Worm (Caenorhabditis elegans) whole organism, young adult: ENCODE results near the gene R01E6.7.

Experiments used
- B0336.3 ChIP-seq: fragments of 200-800 bp; sonication (Bioruptor generic); IDR thresholded peaks from 2 replicates; pipeline ENCODE4 v1.3.6; 2022; ENCODE audit warnings: missing genetic modification characterization, missing compliant biosample characterization
- F22D6.2 ChIP-seq: sonication (generic microtip); optimal IDR thresholded peaks from 2 replicates; lab custom pipeline; 2016; ENCODE audit warnings: mild to moderate bottlenecking, missing genetic modification characterization, missing compliant biosample characterization
- F55B11.4 ChIP-seq: sonication (generic microtip); optimal IDR thresholded peaks from 2 replicates; lab custom pipeline; 2016; ENCODE audit warnings: missing compliant biosample characterization, missing genetic modification characterization, borderline replicate concordance; ENCODE audit not compliant: insufficient read depth
- F57C9.4 ChIP-seq: sonication (generic microtip); optimal IDR thresholded peaks from 2 replicates; lab custom pipeline; 2017; ENCODE audit warnings: mild to moderate bottlenecking, missing genetic modification characterization, missing compliant biosample characterization
- K11D2.4 ChIP-seq: fragments of 200-800 bp; sonication (Bioruptor generic); IDR thresholded peaks from 2 replicates; pipeline ENCODE4 v1.3.6; 2022; ENCODE audit warnings: missing genetic modification reagents, missing genetic modification characterization, missing compliant biosample characterization
- T26A5.8 ChIP-seq: sonication (generic microtip); optimal IDR thresholded peaks from 2 replicates; lab custom pipeline; 2016; ENCODE audit warnings: missing genetic modification characterization, missing compliant biosample characterization
- Y53F4B.3 ChIP-seq: fragments of 200-800 bp; sonication (Bioruptor generic); IDR thresholded peaks from 2 replicates; pipeline ENCODE4 v1.3.6; 2022; ENCODE audit warnings: missing genetic modification reagents, missing genetic modification characterization, missing compliant biosample characterization
- Y53G8AR.9 ChIP-seq: fragments of 200-800 bp; sonication (Bioruptor generic); conservative IDR thresholded peaks from 2 replicates; pipeline ENCODE4 v1.3.6; 2022; ENCODE audit warnings: missing genetic modification reagents, missing genetic modification characterization, missing compliant biosample characterization
- ama-1 ChIP-seq, 3 experiments: fragments of 150-350 bp in 1 of 3; sonication (generic microtip) in 2 of 3; optimal IDR thresholded peaks; 2 replicates each; lab custom pipeline; 2014 to 2018; ENCODE audit warnings: missing biosample characterization in 2 of 3, missing genetic modification characterization in 2 of 3, missing genetic modification reagents in 2 of 3
- aptf-3 ChIP-seq: fragments of 200-800 bp; sonication (Bioruptor generic); IDR thresholded peaks from 2 replicates; pipeline ENCODE4 v1.3.6; 2022; ENCODE audit warnings: missing genetic modification characterization, missing compliant biosample characterization
- attf-3 ChIP-seq: fragments of 200-800 bp; sonication (Bioruptor generic); conservative IDR thresholded peaks from 2 replicates; pipeline ENCODE4 v1.3.6; 2022; ENCODE audit warnings: missing genetic modification reagents, missing genetic modification characterization, missing compliant biosample characterization
- attf-5 ChIP-seq: fragments of 200-800 bp; sonication (Bioruptor generic); optimal IDR thresholded peaks from 2 replicates; lab custom pipeline; 2018; ENCODE audit warnings: mild to moderate bottlenecking, missing genetic modification characterization, missing compliant biosample characterization
- attf-6 ChIP-seq: fragments of 200-800 bp; sonication (Bioruptor generic); IDR thresholded peaks from 2 replicates; pipeline ENCODE4 v1.3.6; 2022; ENCODE audit warnings: missing genetic modification reagents, missing genetic modification characterization, missing compliant biosample characterization
- cebp-1 ChIP-seq, 2 experiments: fragments of 200-800 bp in 1 of 2; sonication (Bioruptor generic) in 1 of 2; sonication (generic microtip) in 1 of 2; IDR thresholded peaks in 1 of 2; optimal IDR thresholded peaks in 1 of 2; 2 replicates each; pipeline versions ENCODE4 v1.3.6 to Lab custom; 2017 to 2022; ENCODE audit warnings: missing compliant biosample characterization in 2 of 2, missing genetic modification characterization in 2 of 2, mild to moderate bottlenecking in 1 of 2, missing genetic modification reagents in 1 of 2, moderate library complexity in 1 of 2
- ceh-27 ChIP-seq: fragments of 200-800 bp; sonication (Bioruptor generic); optimal IDR thresholded peaks from 2 replicates; lab custom pipeline; 2018; ENCODE audit warnings: mild to moderate bottlenecking, missing genetic modification characterization, moderate library complexity, missing compliant biosample characterization
- ceh-58 ChIP-seq: fragments of 200-800 bp; sonication (Bioruptor generic); IDR thresholded peaks from 2 replicates; pipeline ENCODE4 v1.3.6; 2022; ENCODE audit warnings: missing genetic modification characterization, missing compliant biosample characterization
- ceh-91 ChIP-seq: fragments of 200-800 bp; sonication (Bioruptor generic); IDR thresholded peaks from 2 replicates; pipeline ENCODE4 v1.3.6; 2022; ENCODE audit warnings: missing genetic modification reagents, missing genetic modification characterization, missing compliant biosample characterization
- die-1 ChIP-seq: sonication (generic microtip); optimal IDR thresholded peaks from 2 replicates; lab custom pipeline; 2016; ENCODE audit warnings: missing genotype, mild to moderate bottlenecking, missing genetic modification characterization, missing compliant biosample characterization
- dox-1 ChIP-seq: fragments of 200-800 bp; sonication (Bioruptor generic); IDR thresholded peaks from 2 replicates; pipeline ENCODE4 v1.3.6; 2022; ENCODE audit warnings: missing genetic modification reagents, missing genetic modification characterization, missing compliant biosample characterization
- dpl-1 ChIP-seq: fragments of 150-350 bp; optimal IDR thresholded peaks from 2 replicates; lab custom pipeline; 2014; ENCODE audit warnings: missing biosample characterization, missing genetic modification reagents, missing genetic modification characterization
- egrh-3 ChIP-seq: fragments of 200-800 bp; sonication (Bioruptor generic); IDR thresholded peaks from 2 replicates; pipeline ENCODE4 v1.3.6; 2022; ENCODE audit warnings: missing genetic modification reagents, missing genetic modification characterization, missing compliant biosample characterization
- hmg-1.2 ChIP-seq: fragments of 200-800 bp; sonication (Bioruptor generic); IDR thresholded peaks from 2 replicates; pipeline ENCODE4 v1.3.6; 2022; ENCODE audit warnings: missing genetic modification reagents, missing genetic modification characterization, missing compliant biosample characterization
- lin-35 ChIP-seq, 3 experiments: fragments of 150-350 bp in 2 of 3; sonication (generic microtip) in 1 of 3; optimal IDR thresholded peaks; 2 replicates each; lab custom pipeline; 2014 to 2018; ENCODE audit warnings: missing biosample characterization in 3 of 3, missing genetic modification characterization in 3 of 3, missing genetic modification reagents in 3 of 3
- lin-40 ChIP-seq: sonication (generic microtip); optimal IDR thresholded peaks from 2 replicates; lab custom pipeline; 2016; ENCODE audit warnings: missing genetic modification characterization, mild to moderate bottlenecking, missing compliant biosample characterization, missing genotype, missing genetic modification reagents
- lsl-1 ChIP-seq: fragments of 200-800 bp; sonication (Bioruptor generic); optimal IDR thresholded peaks from 2 replicates; lab custom pipeline; 2018; ENCODE audit warnings: mild to moderate bottlenecking, missing genetic modification characterization, moderate library complexity, missing compliant biosample characterization
- madf-6 ChIP-seq: fragments of 200-800 bp; sonication (Bioruptor generic); IDR thresholded peaks from 2 replicates; pipeline ENCODE4 v1.3.6; 2022; ENCODE audit warnings: missing genetic modification reagents, missing genetic modification characterization, missing compliant biosample characterization
- mcd-1 ChIP-seq: fragments of 200-800 bp; sonication (Bioruptor generic); IDR thresholded peaks from 2 replicates; pipeline ENCODE4 v1.3.6; 2022; ENCODE audit warnings: missing genetic modification reagents, missing genetic modification characterization, missing compliant biosample characterization
- mel-28 ChIP-seq: sonication (generic microtip); optimal IDR thresholded peaks from 2 replicates; lab custom pipeline; 2016; ENCODE audit warnings: borderline replicate concordance, mild to moderate bottlenecking, missing genetic modification characterization, missing compliant biosample characterization
- nfya-2 ChIP-seq: fragments of 200-800 bp; sonication (Bioruptor generic); IDR thresholded peaks from 2 replicates; pipeline ENCODE4 v1.3.6; 2022; ENCODE audit warnings: missing genetic modification reagents, missing genetic modification characterization, missing compliant biosample characterization
- nhr-27 ChIP-seq: fragments of 200-800 bp; sonication (Bioruptor generic); optimal IDR thresholded peaks from 2 replicates; lab custom pipeline; 2018; ENCODE audit warnings: mild to moderate bottlenecking, missing genetic modification characterization, moderate library complexity, missing compliant biosample characterization
- nhr-80 ChIP-seq: sonication (generic microtip); optimal IDR thresholded peaks from 2 replicates; lab custom pipeline; 2016; ENCODE audit warnings: missing genetic modification characterization, missing compliant biosample characterization
- rec-8 ChIP-seq, 2 experiments: sonication (generic microtip); optimal IDR thresholded peaks; 2 replicates each; lab custom pipeline; 2016; ENCODE audit warnings: mild to moderate bottlenecking in 2 of 2, missing genetic modification characterization in 2 of 2, missing genetic modification reagents in 2 of 2, missing genotype in 2 of 2, missing biosample characterization in 1 of 2, missing compliant biosample characterization in 1 of 2, moderate library complexity in 1 of 2
- snpc-1.1 ChIP-seq: sonication (generic microtip); optimal IDR thresholded peaks from 2 replicates; lab custom pipeline; 2017; ENCODE audit warnings: missing genetic modification characterization, mild to moderate bottlenecking, missing compliant biosample characterization, antibody characterized with exemption, moderate library complexity, missing genotype, missing genetic modification reagents; ENCODE audit not compliant: insufficient read depth
- snpc-1.3 ChIP-seq: sonication (generic microtip); optimal IDR thresholded peaks from 2 replicates; lab custom pipeline; 2017; ENCODE audit warnings: missing genetic modification characterization, mild to moderate bottlenecking, missing compliant biosample characterization, antibody characterized with exemption, moderate library complexity, missing genotype, missing genetic modification reagents; ENCODE audit not compliant: insufficient read depth
- snpc-3.4 ChIP-seq: sonication (generic microtip); optimal IDR thresholded peaks from 2 replicates; lab custom pipeline; 2017; ENCODE audit warnings: missing genetic modification characterization, mild to moderate bottlenecking, missing compliant biosample characterization, antibody characterized with exemption, moderate library complexity, missing genotype, missing genetic modification reagents
- zfh-2 ChIP-seq: fragments of 200-800 bp; sonication (Bioruptor generic); conservative IDR thresholded peaks from 2 replicates; pipeline ENCODE4 v1.3.6; 2022; ENCODE audit warnings: missing genetic modification reagents, missing genetic modification characterization, missing compliant biosample characterization
- ztf-18 ChIP-seq: sonication (generic microtip); optimal IDR thresholded peaks from 2 replicates; lab custom pipeline; 2016; ENCODE audit warnings: missing genotype, mild to moderate bottlenecking, missing genetic modification characterization, missing compliant biosample characterization
- ztf-25 ChIP-seq: fragments of 200-800 bp; sonication (Bioruptor generic); IDR thresholded peaks from 2 replicates; pipeline ENCODE4 v1.3.6; 2022; ENCODE audit warnings: missing genetic modification reagents, missing genetic modification characterization, missing compliant biosample characterization

R01E6.7 gene

ce11 chrX:13596003-13596767 is 26.4 kb upstream of the R01E6.7 start, which contains the start of gene F54B11.5:
F54B11.5 (minus strand) TSS chrX:13596068.
- TF ChIP-seq ama-1 (optimal IDR thresholded peaks at IDR 0.05; lab: Kevin White, UChicago), result no peak
- no peak for TF ChIP-seq ama-1 (GFP tag; optimal IDR thresholded peaks at IDR 0.05; lab: Kevin White, UChicago)
- no peak for TF ChIP-seq ceh-58 (GFP tag; lab: Robert Waterston, UW)
- TF ChIP-seq die-1 (tag; lab: Kevin White, UChicago), result no peak
- TF ChIP-seq hmg-1.2 (GFP tag; lab: Robert Waterston, UW), result peak; percentile 61; the same call in 1 of the 2 replicates
- peak; percentile 25 for TF ChIP-seq nhr-80
- peak; percentile 89 for TF ChIP-seq attf-3 (GFP tag; lab: Robert Waterston, UW)
- TF ChIP-seq Y53F4B.3 (GFP tag; lab: Robert Waterston, UW), result no peak
- no peak for TF ChIP-seq F57C9.4 (tag; lab: Kevin White, UChicago)
- no peak for TF ChIP-seq mel-28
- TF ChIP-seq lsl-1 (GFP tag; lab: Kevin White, UChicago), result no peak
- no peak for TF ChIP-seq dpl-1
- TF ChIP-seq B0336.3 (GFP tag; lab: Robert Waterston, UW), result no peak
- TF ChIP-seq lin-40 (tag; lab: Kevin White, UChicago), result peak; percentile 9
- no peak for TF ChIP-seq K11D2.4 (GFP tag; lab: Robert Waterston, UW)
- no peak for TF ChIP-seq snpc-1.3 (tag; lab: Kevin White, UChicago)
- TF ChIP-seq ceh-91 (GFP tag; lab: Robert Waterston, UW), result no peak
- no peak for TF ChIP-seq ceh-27 (GFP tag; lab: Kevin White, UChicago)
- no peak for TF ChIP-seq nfya-2 (GFP tag; lab: Robert Waterston, UW)
- no peak for TF ChIP-seq ztf-25 (GFP tag; lab: Robert Waterston, UW)
- TF ChIP-seq attf-5 (GFP tag; lab: Kevin White, UChicago), result peak; percentile 57
- TF ChIP-seq F55B11.4 (tag; lab: Kevin White, UChicago), result no peak
- no peak for TF ChIP-seq F22D6.2 (tag; lab: Kevin White, UChicago)
- TF ChIP-seq lin-35 (GFP tag; optimal IDR thresholded peaks at IDR 0.05; lab: Kevin White, UChicago), result peak in 1 of 3 experiments; percentile 37
- TF ChIP-seq ztf-18 (tag; lab: Kevin White, UChicago), result no peak
- TF ChIP-seq aptf-3 (GFP tag; lab: Robert Waterston, UW), result no peak
- TF ChIP-seq, all 124 proteins: peak for 6

ce11 chrX:13592367-13592766 is 22.6 kb upstream of the R01E6.7 start, which contains the start of gene F54B11.4:
F54B11.4 (plus strand) TSS chrX:13592667.
- TF ChIP-seq attf-6 (no peak), attf-3 (GFP tag; lab: Robert Waterston, UW) (no peak), rec-8 (tag; optimal IDR thresholded peaks at IDR 0.05; lab: Kevin White, UChicago) (no peak), T26A5.8 (no peak), cebp-1 (GFP tag; IDR thresholded peaks at IDR 0.05; lab: Robert Waterston, UW) (no peak), cebp-1 (tag; optimal IDR thresholded peaks at IDR 0.05; lab: Kevin White, UChicago) (peak; percentile 62)

DNA sequence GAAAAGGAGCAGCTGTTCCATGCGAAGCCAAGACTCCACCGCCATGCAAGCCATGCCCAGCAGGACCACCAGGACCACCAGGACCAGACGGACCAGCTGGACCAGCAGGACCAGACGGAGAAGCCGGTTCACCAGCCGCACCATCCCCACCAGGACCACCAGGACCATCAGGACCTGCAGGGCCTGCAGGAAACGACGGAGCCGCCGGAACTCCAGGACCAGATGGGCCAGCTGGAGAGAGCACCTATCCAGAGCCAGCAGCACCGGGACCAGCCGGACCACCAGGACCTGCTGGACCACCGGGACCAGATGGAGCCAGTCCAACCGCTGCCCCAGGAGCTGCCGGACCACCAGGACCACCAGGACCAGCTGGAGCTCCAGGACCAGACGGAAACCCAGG is 22.2 kb upstream of the R01E6.7 start:
- TF ChIP-seq lin-35 (GFP tag; optimal IDR thresholded peaks at IDR 0.05; lab: Kevin White, UChicago) (no peak), dox-1 (GFP tag; lab: Robert Waterston, UW) (0 out of 2 replicates have a peak, but pooled peaks have one; percentile 14), mcd-1 (GFP tag; lab: Robert Waterston, UW) (peak; percentile 62), madf-6 (no peak), snpc-3.4 (tag; lab: Kevin White, UChicago) (no peak), zfh-2 (GFP tag; lab: Robert Waterston, UW) (peak; percentile 91), attf-6 (no peak), snpc-1.3 (tag; lab: Kevin White, UChicago) (no peak), Y53G8AR.9 (GFP tag; lab: Robert Waterston, UW) (no peak), snpc-1.1 (tag; lab: Kevin White, UChicago) (no peak), egrh-3 (GFP tag; lab: Robert Waterston, UW) (peak; percentile 98), nhr-27 (tag; lab: Kevin White, UChicago) (no peak)
